Fruit fly (Drosophila melanogaster): ENCODE results near the gene Peritrophin-15b.

Gene Peritrophin-15b

DNA sequence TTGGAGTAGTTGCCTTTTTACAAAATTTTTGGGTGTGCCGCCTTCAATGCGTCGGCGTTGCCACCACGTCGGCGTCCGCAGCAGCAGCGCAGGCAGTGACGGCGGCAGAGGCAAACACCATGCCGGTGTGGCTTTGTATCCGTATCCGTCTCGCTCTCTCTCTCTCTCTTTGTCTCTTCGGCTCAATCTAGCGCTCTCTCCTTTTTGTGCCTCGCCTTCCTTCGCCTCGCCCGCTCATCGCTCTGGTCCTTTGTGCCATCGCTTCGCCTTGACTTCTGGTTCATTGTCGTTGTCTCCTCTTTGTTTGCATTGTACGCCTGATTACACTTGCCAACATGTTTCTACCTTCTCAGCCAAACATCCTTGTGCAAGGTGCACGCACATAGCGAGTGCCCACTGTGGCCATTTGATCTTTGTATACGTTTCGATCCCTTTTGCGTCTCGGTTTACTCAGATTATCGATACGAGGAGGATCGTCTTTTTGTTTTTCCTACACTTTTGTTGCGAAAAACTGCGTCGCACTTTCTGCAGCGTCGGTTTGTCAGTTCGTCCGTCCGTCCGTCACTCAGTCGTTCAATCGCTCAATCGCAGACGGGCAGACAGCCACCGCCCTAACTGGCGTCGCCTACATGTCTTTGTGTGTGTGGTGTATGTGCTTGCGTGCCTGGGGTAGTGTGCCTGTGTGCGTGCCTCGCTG is 21.8 kb upstream of the Peritrophin-15b start (continued):
- no peak for TF ChIP-seq tap (tag; optimal IDR thresholded peaks at IDR 0.05)
- no peak for TF ChIP-seq maf-S (GFP tag; optimal IDR thresholded peaks at IDR 0.05)
- TF ChIP-seq CG1792 (GFP tag; optimal IDR thresholded peaks at IDR 0.05) = no peak
- no peak for TF ChIP-seq gsb (GFP tag; IDR thresholded peaks at IDR 0.05)
- TF ChIP-seq CG11696 (GFP tag; IDR thresholded peaks at IDR 0.05) = no peak
- TF ChIP-seq amos (GFP tag; IDR thresholded peaks at IDR 0.05; ENCODE audit: partially characterized antibody) = 0 out of 2 replicates have a peak, but pooled peaks have one; percentile 17
- no peak for TF ChIP-seq sqz (GFP tag; optimal IDR thresholded peaks at IDR 0.05)
- no peak for TF ChIP-seq B-H2 (GFP tag; optimal IDR thresholded peaks at IDR 0.05)
- TF ChIP-seq D19A (tag; optimal IDR thresholded peaks at IDR 0.05) = no peak
- TF ChIP-seq cad (GFP tag; optimal IDR thresholded peaks at IDR 0.05) = no peak
- no peak for TF ChIP-seq Lpt (GFP tag; optimal IDR thresholded peaks at IDR 0.05)
- no peak for TF ChIP-seq CG1602 (GFP tag; optimal IDR thresholded peaks at IDR 0.05)
- peak in 1 of 2 experiments; percentile 70 for TF ChIP-seq bsh (GFP tag; optimal IDR thresholded peaks at IDR 0.05)
- no peak for TF ChIP-seq jigr1 (GFP tag; IDR thresholded peaks at IDR 0.05)
- TF ChIP-seq emc (GFP tag; optimal IDR thresholded peaks at IDR 0.05) = no peak
- TF ChIP-seq CG2875 (GFP tag; optimal IDR thresholded peaks at IDR 0.05) = no peak
- TF ChIP-seq chif (GFP tag; optimal IDR thresholded peaks at IDR 0.05) = no peak
- TF ChIP-seq grau (tag; optimal IDR thresholded peaks at IDR 0.05) = peak; percentile 94
- TF ChIP-seq Dbx (GFP tag; IDR thresholded peaks at IDR 0.05) = 0 out of 3 replicates have a peak, but pooled peaks have one; percentile 49
- no peak for TF ChIP-seq sens-2 (GFP tag; IDR thresholded peaks at IDR 0.05)
- TF ChIP-seq CoRest (tag; optimal IDR thresholded peaks at IDR 0.05) = no peak
- peak; percentile 22 for TF ChIP-seq CG9727 (GFP tag; optimal IDR thresholded peaks at IDR 0.05)
- TF ChIP-seq CG17612 (GFP tag; IDR thresholded peaks at IDR 0.05) = no peak
- TF ChIP-seq CG13894 (tag; optimal IDR thresholded peaks at IDR 0.05) = no peak
- TF ChIP-seq sima (GFP tag; optimal IDR thresholded peaks at IDR 0.05) = no peak
- no peak for TF ChIP-seq zf30C (GFP tag; optimal IDR thresholded peaks at IDR 0.05)
- no peak for TF ChIP-seq CG11504 (tag; optimal IDR thresholded peaks at IDR 0.05)
- TF ChIP-seq Lhr (GFP tag; optimal IDR thresholded peaks at IDR 0.05) = no peak
- no peak for TF ChIP-seq MTF-1 (GFP tag; optimal IDR thresholded peaks at IDR 0.05; ENCODE audit: borderline replicate concordance)
- no peak for TF ChIP-seq CG7786 (GFP tag; optimal IDR thresholded peaks at IDR 0.05)
- no peak for TF ChIP-seq Bteb2 (GFP tag; optimal IDR thresholded peaks at IDR 0.05)
- TF ChIP-seq D19B (GFP tag; optimal IDR thresholded peaks at IDR 0.05) = no peak
- TF ChIP-seq E2f1 (GFP tag; IDR thresholded peaks at IDR 0.05) = no peak
- no peak for TF ChIP-seq CG12299 (tag; optimal IDR thresholded peaks at IDR 0.05)
- no peak for TF ChIP-seq grn (GFP tag; optimal IDR thresholded peaks at IDR 0.05)
- TF ChIP-seq CG9876 (GFP tag; optimal IDR thresholded peaks at IDR 0.05) = no peak
- TF ChIP-seq h (optimal IDR thresholded peaks at IDR 0.05) = no peak
- TF ChIP-seq yki (optimal IDR thresholded peaks at IDR 0.05) = peak; percentile 1
- no peak for TF ChIP-seq abd-A (tag; optimal IDR thresholded peaks at IDR 0.05)
- TF ChIP-seq fd64A (GFP tag; optimal IDR thresholded peaks at IDR 0.05) = no peak
- TF ChIP-seq pnt (GFP tag; optimal IDR thresholded peaks at IDR 0.05) = no peak
- TF ChIP-seq dmrt99B (tag; optimal IDR thresholded peaks at IDR 0.05) = no peak
- no peak for TF ChIP-seq CG3847 (GFP tag; IDR thresholded peaks at IDR 0.05)
- no peak for TF ChIP-seq slbo (GFP tag; IDR thresholded peaks at IDR 0.05)
- TF ChIP-seq Max (GFP tag; optimal IDR thresholded peaks at IDR 0.05) = no peak
- peak; percentile 43; the same call in 1 of the 3 replicates for TF ChIP-seq CG34422 (GFP tag; IDR thresholded peaks at IDR 0.05)
- TF ChIP-seq Rx (GFP tag; IDR thresholded peaks at IDR 0.05) = no peak
- TF ChIP-seq Kr (GFP tag; optimal IDR thresholded peaks at IDR 0.05) = no peak
- TF ChIP-seq CG6175 (GFP tag; IDR thresholded peaks at IDR 0.05) = no peak
- peak; percentile 51 for TF ChIP-seq her (GFP tag; optimal IDR thresholded peaks at IDR 0.05)
- no peak for TF ChIP-seq sr (GFP tag; IDR thresholded peaks at IDR 0.05)
- no peak for TF ChIP-seq ac (GFP tag; optimal IDR thresholded peaks at IDR 0.05)
